Worm (Caenorhabditis elegans) whole organism, L2 larva: ENCODE results near the gene str-185.

Source experiments
- C34F6.9 ChIP-seq: fragments of 150-350 bp; optimal IDR thresholded peaks from 2 replicates; lab custom pipeline; 2014; ENCODE audit warnings: missing biosample characterization, missing genetic modification characterization
- F13H6.1 ChIP-seq: sonication (generic microtip); optimal IDR thresholded peaks from 2 replicates; lab custom pipeline; 2016; ENCODE audit warnings: missing genetic modification characterization, missing compliant biosample characterization
- R02D3.7 ChIP-seq: fragments of 150-350 bp; optimal IDR thresholded peaks from 2 replicates; lab custom pipeline; 2014; ENCODE audit warnings: missing biosample characterization, missing genetic modification characterization
- Y55F3AM.14 ChIP-seq: fragments of 200-800 bp; sonication (Bioruptor generic); optimal IDR thresholded peaks from 2 replicates; lab custom pipeline; 2018; ENCODE audit warnings: mild to moderate bottlenecking, missing genetic modification characterization, missing compliant biosample characterization
- aly-2 ChIP-seq: fragments of 150-350 bp; optimal IDR thresholded peaks from 2 replicates; lab custom pipeline; 2014; ENCODE audit warnings: missing biosample characterization, missing genetic modification characterization
- ama-1 ChIP-seq: fragments of 150-350 bp; optimal IDR thresholded peaks from 2 replicates; lab custom pipeline; 2018; ENCODE audit warnings: inconsistent platforms
- blmp-1 ChIP-seq: sonication (generic microtip); optimal IDR thresholded peaks from 2 replicates; lab custom pipeline; 2017; ENCODE audit warnings: missing genetic modification characterization, mild to moderate bottlenecking, missing compliant biosample characterization, antibody characterized with exemption, moderate library complexity; ENCODE audit not compliant: insufficient read depth
- ceh-16 ChIP-seq: fragments of 150-350 bp; optimal IDR thresholded peaks from 2 replicates; lab custom pipeline; 2014; ENCODE audit warnings: missing biosample characterization, missing genetic modification characterization
- ceh-82 ChIP-seq: fragments of 150-350 bp; optimal IDR thresholded peaks from 2 replicates; lab custom pipeline; 2014; ENCODE audit warnings: missing biosample characterization, missing genetic modification characterization
- dmd-4 ChIP-seq: sonication (generic microtip); optimal IDR thresholded peaks from 2 replicates; lab custom pipeline; 2017; ENCODE audit warnings: missing biosample characterization, missing genetic modification characterization
- egl-27 ChIP-seq: sonication (generic microtip); optimal IDR thresholded peaks from 3 replicates; lab custom pipeline; 2017; ENCODE audit warnings: missing biosample characterization, missing genetic modification reagents, missing genetic modification characterization
- elt-1 ChIP-seq: fragments of 150-350 bp; optimal IDR thresholded peaks from 2 replicates; lab custom pipeline; 2014; ENCODE audit warnings: missing biosample characterization, missing genetic modification characterization
- elt-3 ChIP-seq: sonication (generic microtip); optimal IDR thresholded peaks from 2 replicates; lab custom pipeline; 2017; ENCODE audit warnings: missing biosample characterization, missing genetic modification characterization
- fos-1 ChIP-seq: fragments of 150-350 bp; optimal IDR thresholded peaks from 2 replicates; lab custom pipeline; 2014; ENCODE audit warnings: missing biosample characterization, missing genetic modification characterization
- lin-11 ChIP-seq: fragments of 150-350 bp; sonication (generic microtip); optimal IDR thresholded peaks from 2 replicates; lab custom pipeline; 2014; ENCODE audit warnings: missing biosample characterization, missing genetic modification characterization, inconsistent platforms, mixed read lengths
- lin-13 ChIP-seq: fragments of 150-350 bp; optimal IDR thresholded peaks from 2 replicates; lab custom pipeline; 2014; ENCODE audit warnings: missing biosample characterization, missing genetic modification reagents, missing genetic modification characterization
- lin-39 ChIP-seq: fragments of 150-350 bp; optimal IDR thresholded peaks from 2 replicates; lab custom pipeline; 2014; ENCODE audit warnings: missing biosample characterization, missing genetic modification reagents, missing genetic modification characterization
- lsy-2 ChIP-seq, 2 experiments: fragments of 150-350 bp in 1 of 2; sonication (generic microtip) in 1 of 2; optimal IDR thresholded peaks; 2 replicates each; lab custom pipeline; 2014 to 2017; ENCODE audit warnings: missing biosample characterization in 2 of 2, missing genetic modification characterization in 2 of 2
- mab-5 ChIP-seq: fragments of 150-350 bp; optimal IDR thresholded peaks from 2 replicates; lab custom pipeline; 2014; ENCODE audit warnings: missing biosample characterization, missing genetic modification characterization
- mbf-1 ChIP-seq: sonication (generic microtip); optimal IDR thresholded peaks from 2 replicates; lab custom pipeline; 2017; ENCODE audit warnings: missing biosample characterization, missing genetic modification characterization
- mdl-1 ChIP-seq, 2 experiments: fragments of 150-350 bp in 1 of 2; sonication (generic microtip) in 1 of 2; optimal IDR thresholded peaks; 2 replicates each; lab custom pipeline; 2017; ENCODE audit warnings: missing biosample characterization in 2 of 2, missing genetic modification characterization in 2 of 2
- nhr-10 ChIP-seq: sonication (generic microtip); optimal IDR thresholded peaks from 2 replicates; lab custom pipeline; 2017; ENCODE audit warnings: missing biosample characterization, missing genetic modification characterization
- nhr-11 ChIP-seq: fragments of 150-350 bp; optimal IDR thresholded peaks from 2 replicates; lab custom pipeline; 2014; ENCODE audit warnings: missing biosample characterization, missing genetic modification characterization
- nhr-12 ChIP-seq: fragments of 150-350 bp; optimal IDR thresholded peaks from 2 replicates; lab custom pipeline; 2014; ENCODE audit warnings: missing biosample characterization, missing genetic modification characterization
- nhr-129 ChIP-seq: fragments of 150-350 bp; optimal IDR thresholded peaks from 2 replicates; lab custom pipeline; 2014; ENCODE audit warnings: missing biosample characterization, missing genetic modification characterization
- nhr-21 ChIP-seq: fragments of 150-350 bp; optimal IDR thresholded peaks from 2 replicates; lab custom pipeline; 2014; ENCODE audit warnings: missing biosample characterization, missing genetic modification characterization
- nhr-23 ChIP-seq: fragments of 150-350 bp; optimal IDR thresholded peaks from 2 replicates; lab custom pipeline; 2014; ENCODE audit warnings: missing biosample characterization, missing genetic modification reagents, missing genetic modification characterization
- nhr-25 ChIP-seq: fragments of 150-350 bp; sonication (generic microtip); optimal IDR thresholded peaks from 3 replicates; lab custom pipeline; 2014; ENCODE audit warnings: missing biosample characterization, missing genetic modification characterization
- nhr-77 ChIP-seq: fragments of 150-350 bp; optimal IDR thresholded peaks from 2 replicates; lab custom pipeline; 2014; ENCODE audit warnings: missing biosample characterization, missing genetic modification characterization
- peb-1 ChIP-seq: fragments of 150-350 bp; optimal IDR thresholded peaks from 2 replicates; lab custom pipeline; 2014; ENCODE audit warnings: missing biosample characterization, missing genetic modification characterization
- sem-4 ChIP-seq: fragments of 150-350 bp; optimal IDR thresholded peaks from 2 replicates; lab custom pipeline; 2014; ENCODE audit warnings: missing biosample characterization, missing genetic modification reagents, missing genetic modification characterization
- skn-1 ChIP-seq: sonication (generic microtip); optimal IDR thresholded peaks from 2 replicates; lab custom pipeline; 2017; ENCODE audit warnings: missing biosample characterization, missing genetic modification characterization
- sma-3 ChIP-seq: sonication (generic microtip); optimal IDR thresholded peaks from 2 replicates; lab custom pipeline; 2016; ENCODE audit warnings: missing genetic modification reagents, missing genetic modification characterization, missing compliant biosample characterization
- snpc-4 ChIP-seq: fragments of 150-350 bp; optimal IDR thresholded peaks from 2 replicates; lab custom pipeline; 2014; ENCODE audit warnings: missing biosample characterization, missing genetic modification characterization
- unc-39 ChIP-seq: fragments of 150-350 bp; optimal IDR thresholded peaks from 2 replicates; lab custom pipeline; 2014; ENCODE audit warnings: missing biosample characterization, missing genetic modification characterization
- unc-55 ChIP-seq: fragments of 150-350 bp; sonication (generic microtip); optimal IDR thresholded peaks from 3 replicates; lab custom pipeline; 2014; ENCODE audit warnings: missing biosample characterization, missing genetic modification reagents, missing genetic modification characterization
- unc-62 ChIP-seq: fragments of 150-350 bp; optimal IDR thresholded peaks from 2 replicates; lab custom pipeline; 2014; ENCODE audit warnings: missing biosample characterization, missing genetic modification reagents, missing genetic modification characterization
- zag-1 ChIP-seq: fragments of 150-350 bp; optimal IDR thresholded peaks from 2 replicates; lab custom pipeline; 2014; ENCODE audit warnings: missing biosample characterization, missing genetic modification characterization
- ztf-1 ChIP-seq: fragments of 200-800 bp; sonication (Bioruptor generic); conservative IDR thresholded peaks from 2 replicates; pipeline ENCODE4 v1.3.6; 2022; ENCODE audit warnings: missing genetic modification characterization, missing compliant biosample characterization

The str-185 gene

ce11 chrIV:4465184-4465583, 35.4 kb upstream of the str-185 start, which contains the start of gene M01H9.5:
M01H9.5 (plus strand) TSS chrIV:4465484.
- TF ChIP-seq aly-2 (tag; lab: Kevin White, UChicago), result no peak
- no peak for TF ChIP-seq egl-27 (tag; lab: Kevin White, UChicago)
- no peak for TF ChIP-seq F13H6.1 (tag; lab: Kevin White, UChicago)
- no peak for TF ChIP-seq fos-1 (tag; lab: Kevin White, UChicago)
- TF ChIP-seq, all 48 proteins: peak for 0

- TF ChIP-seq nhr-25 (tag; lab: Kevin White, UChicago) (no peak), ama-1 (no peak), ceh-82 (tag; lab: Kevin White, UChicago) (no peak), unc-62 (GFP tag; lab: Kevin White, UChicago) (no peak), R02D3.7 (no peak), ceh-16 (no peak), unc-39 (tag; lab: Kevin White, UChicago) (no peak), nhr-10 (tag; lab: Kevin White, UChicago) (no peak), dmd-4 (tag; lab: Kevin White, UChicago) (no peak), unc-55 (no peak), nhr-77 (no peak), sma-3 (GFP tag; lab: Kevin White, UChicago) (no peak), fos-1 (tag; lab: Kevin White, UChicago) (no peak), mbf-1 (no peak)
Observed at ce11 chrIV:4463132-4463531, 33.3 kb upstream of the str-185 start, which contains the start of gene M01H9.2. M01H9.2 (minus strand) TSS chrIV:4463232.

- TF ChIP-seq lin-39 (no peak), nhr-10 (tag; lab: Kevin White, UChicago) (no peak), lsy-2 (tag; optimal IDR thresholded peaks at IDR 0.05; lab: Kevin White, UChicago) (no peak), mdl-1 (tag; optimal IDR thresholded peaks at IDR 0.05; lab: Kevin White, UChicago) (no peak), ztf-1 (GFP tag; lab: Robert Waterston, UW) (no peak), nhr-21 (no peak), nhr-11 (no peak), peb-1 (no peak), ceh-82 (tag; lab: Kevin White, UChicago) (no peak), elt-3 (tag; lab: Kevin White, UChicago) (no peak), snpc-4 (no peak)
Observed at ce11 chrIV:4459342-4459741, 29.5 kb upstream of the str-185 start.

ce11 chrIV:4456658-4457057, 26.9 kb upstream of the str-185 start:
- TF ChIP-seq mdl-1 (tag; optimal IDR thresholded peaks at IDR 0.05; lab: Kevin White, UChicago), result no peak
- no peak for TF ChIP-seq zag-1 (tag; lab: Kevin White, UChicago)
- no peak for TF ChIP-seq nhr-23 (tag; lab: Kevin White, UChicago)
- no peak for TF ChIP-seq nhr-77
- TF ChIP-seq skn-1 (tag; lab: Kevin White, UChicago), result no peak
- no peak for TF ChIP-seq mbf-1
- TF ChIP-seq elt-3 (tag; lab: Kevin White, UChicago), result no peak
- no peak for TF ChIP-seq nhr-12
- TF ChIP-seq R02D3.7, result no peak
- no peak for TF ChIP-seq sem-4 (tag; lab: Kevin White, UChicago)
- no peak for TF ChIP-seq lin-39
- no peak for TF ChIP-seq unc-55
- no peak for TF ChIP-seq nhr-10 (tag; lab: Kevin White, UChicago)
- TF ChIP-seq lin-13, result no peak
- no peak for TF ChIP-seq lsy-2 (tag; optimal IDR thresholded peaks at IDR 0.05; lab: Kevin White, UChicago)
- TF ChIP-seq ama-1, result no peak
- no peak for TF ChIP-seq unc-39 (tag; lab: Kevin White, UChicago)
- TF ChIP-seq sma-3 (GFP tag; lab: Kevin White, UChicago), result no peak
- TF ChIP-seq dmd-4 (tag; lab: Kevin White, UChicago), result no peak
- TF ChIP-seq, all 48 proteins: peak for 0

ce11 chrIV:4454330-4455173, 24.8 kb upstream of the str-185 start, which contains the start of gene R08C7.11:
R08C7.11 (minus strand) TSS chrIV:4454937.
- TF ChIP-seq dmd-4 (tag; lab: Kevin White, UChicago), result no peak
- peak; percentile 38 for TF ChIP-seq blmp-1 (tag; lab: Kevin White, UChicago)
- no peak for TF ChIP-seq C34F6.9 (tag; lab: Kevin White, UChicago)
- peak; percentile 34 for TF ChIP-seq ceh-16
- TF ChIP-seq snpc-4, result no peak
- TF ChIP-seq lsy-2 (tag; optimal IDR thresholded peaks at IDR 0.05; lab: Kevin White, UChicago), result peak in 1 of 2 experiments; percentile 26
- no peak for TF ChIP-seq elt-3 (tag; lab: Kevin White, UChicago)
- peak; percentile 53 for TF ChIP-seq nhr-129 (tag; lab: Kevin White, UChicago)
- TF ChIP-seq elt-1 (tag; lab: Kevin White, UChicago), result no peak
- TF ChIP-seq nhr-11, result no peak
- peak; percentile 15 for TF ChIP-seq lin-13
- TF ChIP-seq ama-1, result no peak
- TF ChIP-seq F13H6.1 (tag; lab: Kevin White, UChicago), result peak; percentile 62
- TF ChIP-seq Y55F3AM.14 (GFP tag; lab: Kevin White, UChicago), result no peak
- peak; percentile 29 for TF ChIP-seq nhr-25 (tag; lab: Kevin White, UChicago)
- TF ChIP-seq nhr-12, result no peak
- TF ChIP-seq sma-3 (GFP tag; lab: Kevin White, UChicago), result peak; percentile 29
- no peak for TF ChIP-seq ztf-1 (GFP tag; lab: Robert Waterston, UW)
- no peak for TF ChIP-seq sem-4 (tag; lab: Kevin White, UChicago)
- no peak for TF ChIP-seq lin-11 (tag; lab: Kevin White, UChicago)
- TF ChIP-seq unc-39 (tag; lab: Kevin White, UChicago), result no peak
- peak; percentile 29 for TF ChIP-seq peb-1
- no peak for TF ChIP-seq nhr-23 (tag; lab: Kevin White, UChicago)
- no peak for TF ChIP-seq egl-27 (tag; lab: Kevin White, UChicago)
- no peak for TF ChIP-seq nhr-77
- TF ChIP-seq aly-2 (tag; lab: Kevin White, UChicago), result no peak
- TF ChIP-seq mab-5 (tag; lab: Kevin White, UChicago), result no peak
